Worm (Caenorhabditis elegans) whole organism, late embryonic: Measurements from ENCODE around the gene srh-1.

Experiments used
- C08G9.2 ChIP-seq: sonication (generic microtip); optimal IDR thresholded peaks from 2 replicates; lab custom pipeline; 2016; ENCODE audit warnings: mild to moderate bottlenecking, missing genetic modification characterization, moderate library complexity, missing compliant biosample characterization
- C38D4.7 ChIP-seq: fragments of 200-800 bp; sonication (Bioruptor generic); optimal IDR thresholded peaks from 2 replicates; lab custom pipeline; 2018; ENCODE audit warnings: mild to moderate bottlenecking, missing genetic modification characterization, moderate library complexity, missing compliant biosample characterization
- K02D7.2 ChIP-seq: sonication (generic microtip); optimal IDR thresholded peaks from 2 replicates; lab custom pipeline; 2017; ENCODE audit warnings: mild to moderate bottlenecking, missing genetic modification characterization, missing compliant biosample characterization
- ahr-1 ChIP-seq: sonication (generic microtip); optimal IDR thresholded peaks from 2 replicates; lab custom pipeline; 2016; ENCODE audit warnings: missing genetic modification characterization, missing compliant biosample characterization
- ceh-14 ChIP-seq: sonication (generic microtip); optimal IDR thresholded peaks from 2 replicates; lab custom pipeline; 2016; ENCODE audit warnings: missing genotype, missing genetic modification characterization, missing compliant biosample characterization
- ceh-18 ChIP-seq: sonication (generic microtip); optimal IDR thresholded peaks from 2 replicates; lab custom pipeline; 2016; ENCODE audit warnings: missing genetic modification characterization, missing compliant biosample characterization
- ceh-19 ChIP-seq: fragments of 200-800 bp; sonication (Bioruptor generic); optimal IDR thresholded peaks from 2 replicates; lab custom pipeline; 2018; ENCODE audit warnings: mild to moderate bottlenecking, missing genetic modification characterization, missing compliant biosample characterization
- ceh-22 ChIP-seq: sonication (generic microtip); optimal IDR thresholded peaks from 2 replicates; lab custom pipeline; 2017; ENCODE audit warnings: missing biosample characterization, missing genetic modification characterization
- ceh-24 ChIP-seq: sonication (generic microtip); optimal IDR thresholded peaks from 2 replicates; lab custom pipeline; 2016; ENCODE audit warnings: mild to moderate bottlenecking, missing genetic modification characterization, missing compliant biosample characterization
- ceh-30 ChIP-seq: fragments of 150-350 bp; optimal IDR thresholded peaks from 2 replicates; lab custom pipeline; 2014; ENCODE audit warnings: missing biosample characterization, missing genetic modification characterization
- ceh-31 ChIP-seq: sonication (generic microtip); optimal IDR thresholded peaks from 2 replicates; lab custom pipeline; 2016; ENCODE audit warnings: missing genetic modification characterization, missing compliant biosample characterization
- ceh-34 ChIP-seq: sonication (generic microtip); optimal IDR thresholded peaks from 2 replicates; lab custom pipeline; 2016; ENCODE audit warnings: mild to moderate bottlenecking, missing genetic modification characterization, missing compliant biosample characterization
- ceh-48 ChIP-seq: sonication (generic microtip); optimal IDR thresholded peaks from 2 replicates; lab custom pipeline; 2016; ENCODE audit warnings: missing genetic modification characterization, inconsistent platforms, missing compliant biosample characterization
- dmd-4 ChIP-seq: sonication (generic microtip); optimal IDR thresholded peaks from 2 replicates; lab custom pipeline; 2016; ENCODE audit warnings: borderline replicate concordance, missing genetic modification characterization, missing compliant biosample characterization
- dve-1 ChIP-seq: sonication (generic microtip); optimal IDR thresholded peaks from 2 replicates; lab custom pipeline; 2017; ENCODE audit warnings: antibody characterized with exemption, mild to moderate bottlenecking, missing genetic modification characterization, missing compliant biosample characterization
- elt-2 ChIP-seq: sonication (generic microtip); optimal IDR thresholded peaks from 2 replicates; lab custom pipeline; 2016; ENCODE audit warnings: missing genetic modification reagents, missing genetic modification characterization, missing compliant biosample characterization
- elt-4 ChIP-seq: sonication (generic microtip); optimal IDR thresholded peaks from 2 replicates; lab custom pipeline; 2016; ENCODE audit warnings: missing genetic modification characterization, missing compliant biosample characterization
- ets-4 ChIP-seq: sonication (generic microtip); optimal IDR thresholded peaks from 2 replicates; lab custom pipeline; 2016; ENCODE audit warnings: missing genetic modification characterization, missing compliant biosample characterization
- eyg-1 ChIP-seq: sonication (generic microtip); optimal IDR thresholded peaks from 2 replicates; lab custom pipeline; 2016; ENCODE audit warnings: missing genotype, missing genetic modification characterization, missing compliant biosample characterization
- gmeb-2 ChIP-seq: sonication (generic microtip); optimal IDR thresholded peaks from 2 replicates; lab custom pipeline; 2016; ENCODE audit warnings: missing genetic modification characterization, inconsistent platforms, missing compliant biosample characterization
- hlh-15 ChIP-seq: sonication (generic microtip); optimal IDR thresholded peaks from 2 replicates; lab custom pipeline; 2016; ENCODE audit warnings: missing genetic modification characterization, missing compliant biosample characterization
- hlh-30 ChIP-seq: sonication (generic microtip); optimal IDR thresholded peaks from 2 replicates; lab custom pipeline; 2017; ENCODE audit warnings: antibody characterized with exemption, missing genetic modification characterization, missing compliant biosample characterization; ENCODE audit not compliant: insufficient read depth
- hlh-8 ChIP-seq: sonication (generic microtip); optimal IDR thresholded peaks from 2 replicates; lab custom pipeline; 2016; ENCODE audit warnings: missing genotype, missing genetic modification characterization, missing compliant biosample characterization
- madf-2 ChIP-seq: sonication (generic microtip); optimal IDR thresholded peaks from 2 replicates; lab custom pipeline; 2017; ENCODE audit warnings: missing genetic modification characterization, missing compliant biosample characterization
- npax-4 ChIP-seq: sonication (generic microtip); optimal IDR thresholded peaks from 2 replicates; lab custom pipeline; 2016; ENCODE audit warnings: missing genetic modification characterization, missing compliant biosample characterization
- pag-3 ChIP-seq: sonication (generic microtip); optimal IDR thresholded peaks from 2 replicates; lab custom pipeline; 2016; ENCODE audit warnings: missing compliant biosample characterization, missing genetic modification characterization, borderline replicate concordance
- pat-9 ChIP-seq: fragments of 200-800 bp; sonication (Bioruptor generic); optimal IDR thresholded peaks from 2 replicates; lab custom pipeline; 2018; ENCODE audit warnings: mild to moderate bottlenecking, missing genetic modification characterization, moderate library complexity, missing compliant biosample characterization
- pha-4 ChIP-seq: fragments of 150-350 bp; optimal IDR thresholded peaks from 2 replicates; lab custom pipeline; 2018; ENCODE audit warnings: missing biosample characterization, missing genetic modification reagents, missing genetic modification characterization
- pqm-1 ChIP-seq: sonication (generic microtip); optimal IDR thresholded peaks from 2 replicates; lab custom pipeline; 2016; ENCODE audit warnings: missing genetic modification characterization, missing compliant biosample characterization
- pros-1 ChIP-seq: fragments of 150-350 bp; optimal IDR thresholded peaks from 2 replicates; lab custom pipeline; 2014; ENCODE audit warnings: missing biosample characterization, missing genetic modification reagents, missing genetic modification characterization
- ref-2 ChIP-seq: sonication (generic microtip); optimal IDR thresholded peaks from 2 replicates; lab custom pipeline; 2016; ENCODE audit warnings: missing genetic modification characterization, missing compliant biosample characterization
- rnt-1 ChIP-seq: sonication (generic microtip); optimal IDR thresholded peaks from 2 replicates; lab custom pipeline; 2016; ENCODE audit warnings: missing genetic modification characterization, missing compliant biosample characterization
- sdc-2 ChIP-seq: sonication (generic microtip); optimal IDR thresholded peaks from 2 replicates; lab custom pipeline; 2016; ENCODE audit warnings: missing genotype, missing genetic modification characterization, missing compliant biosample characterization
- sox-2 ChIP-seq: fragments of 200-800 bp; sonication (Bioruptor generic); IDR thresholded peaks from 2 replicates; pipeline ENCODE4 v1.3.6; 2022; ENCODE audit warnings: missing genetic modification reagents, missing genetic modification characterization, missing compliant biosample characterization
- sox-4 ChIP-seq: sonication (generic microtip); optimal IDR thresholded peaks from 2 replicates; lab custom pipeline; 2017; ENCODE audit warnings: mild to moderate bottlenecking, missing genetic modification characterization, inconsistent platforms, missing compliant biosample characterization
- syd-9 ChIP-seq: sonication (generic microtip); optimal IDR thresholded peaks from 2 replicates; lab custom pipeline; 2016; ENCODE audit warnings: mild to moderate bottlenecking, missing genetic modification characterization, moderate library complexity, missing compliant biosample characterization
- tbx-2 ChIP-seq: sonication (generic microtip); optimal IDR thresholded peaks from 2 replicates; lab custom pipeline; 2016; ENCODE audit warnings: missing genetic modification characterization, missing compliant biosample characterization
- tbx-7 ChIP-seq: sonication (generic microtip); optimal IDR thresholded peaks from 2 replicates; lab custom pipeline; 2016; ENCODE audit warnings: missing genotype, missing genetic modification characterization, missing compliant biosample characterization
- ttx-3 ChIP-seq: sonication (generic microtip); optimal IDR thresholded peaks from 2 replicates; lab custom pipeline; 2016; ENCODE audit warnings: missing genetic modification reagents, missing genetic modification characterization, missing compliant biosample characterization
- unc-3 ChIP-seq, 2 experiments: fragments of 200-800 bp in 1 of 2; sonication (Bioruptor generic) in 1 of 2; sonication (generic microtip) in 1 of 2; conservative IDR thresholded peaks in 1 of 2; optimal IDR thresholded peaks in 1 of 2; 2 replicates each; pipeline versions ENCODE4 v1.3.6 to Lab custom; 2016 to 2022; ENCODE audit warnings: missing compliant biosample characterization in 2 of 2, missing genetic modification characterization in 2 of 2, missing genetic modification reagents in 1 of 2
- unc-55 ChIP-seq: sonication (generic microtip); optimal IDR thresholded peaks from 2 replicates; lab custom pipeline; 2017; ENCODE audit warnings: missing biosample characterization, missing genetic modification reagents, missing genetic modification characterization
- unc-86 ChIP-seq: sonication (generic microtip); optimal IDR thresholded peaks from 2 replicates; lab custom pipeline; 2016; ENCODE audit warnings: missing genetic modification characterization, missing compliant biosample characterization
- ztf-16 ChIP-seq: sonication (generic microtip); optimal IDR thresholded peaks from 2 replicates; lab custom pipeline; 2017; ENCODE audit warnings: missing genetic modification characterization, missing compliant biosample characterization

Gene srh-1

DNA sequence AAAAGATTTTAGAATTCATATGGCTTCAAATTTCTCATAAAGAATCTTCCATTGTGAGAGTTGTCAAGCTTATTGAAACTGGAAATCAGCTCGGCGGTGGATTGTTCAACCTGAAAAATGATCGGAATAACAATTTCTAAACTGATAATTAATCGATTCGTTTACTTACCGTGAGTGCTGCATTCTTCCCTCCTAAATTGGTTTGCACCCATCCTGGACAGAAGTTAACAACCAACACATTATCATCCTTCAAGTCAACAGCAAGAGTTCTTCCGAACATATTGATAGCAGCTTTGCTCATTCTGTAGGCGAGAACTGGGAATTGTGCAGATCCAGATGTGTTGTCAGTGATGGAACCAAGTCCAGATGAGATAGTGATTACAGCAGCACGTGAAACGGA is 29.5 kb downstream of the srh-1 start:
- TF ChIP-seq ceh-22 (tag; lab: Kevin White, UChicago): no peak

DNA sequence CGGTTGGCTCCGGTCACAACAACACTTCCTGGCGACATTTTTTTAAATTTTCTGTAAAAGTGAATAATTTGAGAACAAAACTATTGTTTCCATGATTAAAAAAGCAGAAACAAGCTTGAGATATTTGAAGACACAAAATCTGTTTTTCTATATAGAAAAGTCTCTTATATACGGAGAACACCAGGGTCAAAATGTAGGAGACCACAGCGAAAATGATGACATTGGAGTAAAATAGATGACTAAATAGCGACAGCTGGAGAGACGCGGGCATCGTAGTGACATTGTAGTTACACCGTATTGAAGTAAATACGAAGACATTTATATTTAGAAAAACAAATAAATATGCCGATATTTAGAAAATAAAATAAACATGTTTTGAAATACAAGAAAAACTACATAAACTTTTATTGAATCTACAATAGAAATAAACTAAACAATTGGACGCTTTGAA is 30.5 kb downstream of the srh-1 start, which contains the start of gene sdz-8:
Gene sdz-8 (minus strand): TSS at position 51 of the 451 bp plus-strand sequence.
- no peak for TF ChIP-seq ceh-34 (tag; lab: Kevin White, UChicago)

DNA sequence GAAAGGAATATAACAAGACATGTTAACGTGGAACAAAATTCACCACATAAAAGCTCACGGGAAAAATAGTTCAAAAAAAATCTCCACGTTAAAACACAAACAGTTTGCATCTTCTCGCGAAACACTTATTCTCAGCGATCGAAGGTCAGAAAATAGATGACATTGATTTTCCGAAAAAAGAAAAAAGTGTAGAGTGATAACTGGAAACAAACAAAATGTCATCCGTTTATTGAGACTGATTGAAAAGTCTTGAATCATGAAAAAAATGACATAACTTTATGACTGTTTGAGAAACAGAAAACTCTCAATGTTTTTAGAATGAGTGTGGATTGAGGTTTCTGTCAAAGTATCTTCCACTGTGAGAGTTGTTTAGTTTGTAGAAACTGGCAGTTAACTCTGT is 32.1 kb downstream of the srh-1 start, which contains the start of gene C55A6.4:
Gene C55A6.4 (minus strand): TSS at position 101 of the 400 bp plus-strand sequence.
- TF ChIP-seq sox-4 (tag; lab: Kevin White, UChicago): no peak
- TF ChIP-seq ztf-16 (tag; lab: Kevin White, UChicago): no peak
- no peak for TF ChIP-seq ceh-19 (GFP tag; lab: Kevin White, UChicago)

DNA sequence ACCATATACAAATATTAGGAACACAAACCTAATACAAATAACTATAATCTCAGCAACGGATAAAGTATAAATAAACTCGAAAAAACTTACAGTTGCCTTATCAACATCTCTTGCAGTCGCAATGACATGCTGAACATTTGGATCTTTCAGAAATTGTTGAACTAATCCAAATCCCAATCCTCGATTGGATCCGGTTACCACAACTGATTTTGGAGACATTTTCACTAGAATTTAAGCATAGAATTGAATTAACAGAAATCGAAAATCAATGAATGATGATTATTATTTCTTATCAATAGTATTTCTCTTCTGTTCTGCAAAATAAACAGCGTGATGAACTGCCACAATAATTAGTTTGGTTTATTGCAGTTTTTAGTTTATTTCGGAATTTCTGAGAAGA is 34.6 kb downstream of the srh-1 start, which contains the start of the genes C55A6.11 and C55A6.7:
Gene C55A6.11 (plus strand): TSS at position 301 of the 400 bp plus-strand sequence.
Gene C55A6.7 (minus strand): TSS at position 316 of the 400 bp plus-strand sequence.
- no peak for TF ChIP-seq ref-2 (tag; lab: Kevin White, UChicago)
- TF ChIP-seq sdc-2 (tag; lab: Kevin White, UChicago): no peak
- TF ChIP-seq dve-1 (tag; lab: Kevin White, UChicago): no peak
- no peak for TF ChIP-seq pqm-1 (tag; lab: Kevin White, UChicago)
- no peak for TF ChIP-seq pag-3 (tag; lab: Kevin White, UChicago)
- no peak for TF ChIP-seq hlh-8
- TF ChIP-seq elt-2: no peak
- no peak for TF ChIP-seq hlh-30 (tag; lab: Kevin White, UChicago)
- TF ChIP-seq npax-4: no peak
- no peak for TF ChIP-seq ahr-1
- TF ChIP-seq pha-4 (tag; lab: Kevin White, UChicago): no peak
- TF ChIP-seq ceh-30 (tag; lab: Kevin White, UChicago): no peak
- TF ChIP-seq, all 69 proteins: peak for 0

DNA sequence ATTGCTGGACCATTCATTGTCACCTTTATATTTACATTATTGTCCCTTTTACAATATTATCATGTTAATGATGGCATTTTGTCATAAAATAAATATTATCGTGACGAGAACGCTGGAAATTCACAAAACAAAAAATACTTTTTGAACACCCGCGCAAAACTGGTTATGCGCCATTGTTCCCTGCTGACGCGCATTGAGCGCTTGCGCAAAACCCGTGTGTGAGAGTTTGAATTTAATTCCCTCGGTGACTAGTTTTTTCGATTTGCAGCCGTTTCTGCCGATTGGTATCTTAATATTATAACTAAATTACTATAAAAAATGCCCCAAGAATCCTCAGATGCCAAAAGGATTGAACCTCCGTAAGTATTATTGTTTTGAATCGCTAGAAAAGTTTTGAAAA is 35.8 kb downstream of the srh-1 start, which contains the start of gene pafo-1:
Gene pafo-1 (plus strand): TSS at position 256 of the 400 bp plus-strand sequence.
- TF ChIP-seq hlh-15 (tag; lab: Kevin White, UChicago) (no peak), eyg-1 (tag; lab: Kevin White, UChicago) (no peak), K02D7.2 (tag; lab: Kevin White, UChicago) (no peak), unc-55 (GFP tag; lab: Kevin White, UChicago) (peak; percentile 53), pros-1 (no peak), dve-1 (tag; lab: Kevin White, UChicago) (peak; percentile 27), madf-2 (tag; lab: Kevin White, UChicago) (peak; percentile 42), ceh-19 (GFP tag; lab: Kevin White, UChicago) (no peak), ztf-16 (tag; lab: Kevin White, UChicago) (peak; percentile 57), rnt-1 (tag; lab: Kevin White, UChicago) (peak; percentile 25), unc-3 (GFP tag; conservative IDR thresholded peaks at IDR 0.05; lab: Robert Waterston, UW) (peak; percentile 50; the same call in 1 of the 2 replicates), unc-3 (tag; optimal IDR thresholded peaks at IDR 0.05; lab: Kevin White, UChicago) (peak; percentile 49), hlh-8 (no peak), sox-2 (0 out of 2 replicates have a peak, but pooled peaks have one; percentile 33), unc-86 (tag; lab: Kevin White, UChicago) (peak; percentile 52), ceh-18 (tag; lab: Kevin White, UChicago) (peak; percentile 30), ets-4 (tag; lab: Kevin White, UChicago) (peak; percentile 9), C38D4.7 (GFP tag; lab: Kevin White, UChicago) (peak; percentile 30), pat-9 (tag; lab: Kevin White, UChicago) (peak; percentile 32), ceh-31 (tag; lab: Kevin White, UChicago) (peak; percentile 43), tbx-7 (tag; lab: Kevin White, UChicago) (peak; percentile 16), ceh-24 (tag; lab: Kevin White, UChicago) (no peak), gmeb-2 (tag; lab: Kevin White, UChicago) (peak; percentile 50), syd-9 (tag; lab: Kevin White, UChicago) (no peak), ceh-48 (peak; percentile 33), elt-4 (tag; lab: Kevin White, UChicago) (no peak), tbx-2 (tag; lab: Kevin White, UChicago) (peak; percentile 57), ttx-3 (tag; lab: Kevin White, UChicago) (peak; percentile 12), sox-4 (tag; lab: Kevin White, UChicago) (peak; percentile 34), ceh-14 (tag; lab: Kevin White, UChicago) (peak; percentile 36), hlh-30 (tag; lab: Kevin White, UChicago) (peak; percentile 29), dmd-4 (tag; lab: Kevin White, UChicago) (no peak), C08G9.2 (no peak)
